Fruit fly (Drosophila melanogaster): ENCODE data around the gene rg.

Gene rg

DNA sequence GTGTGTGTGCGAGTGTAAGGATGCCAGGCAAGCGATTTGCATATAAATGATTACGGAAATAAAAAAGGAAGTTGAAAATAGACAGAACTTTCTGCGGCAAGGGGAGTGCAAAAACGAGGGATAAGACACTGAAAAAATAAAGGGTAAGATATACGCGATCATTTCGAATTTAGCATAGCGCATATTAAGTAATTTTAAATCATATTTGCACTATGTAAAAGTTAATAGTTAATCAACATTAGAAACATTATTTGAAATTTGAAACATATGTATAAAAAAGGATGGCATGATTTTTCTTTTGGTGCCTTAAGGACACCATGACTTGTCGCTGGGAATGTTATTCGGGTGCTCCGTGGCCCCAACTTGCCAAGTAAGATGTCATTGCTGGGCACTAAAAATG, 27.5 kb downstream of the rg start:
- TF ChIP-seq lab (GFP tag; optimal IDR thresholded peaks at IDR 0.05) (peak; percentile 10), tx (GFP tag; optimal IDR thresholded peaks at IDR 0.05) (no peak), ci (GFP tag; IDR thresholded peaks at IDR 0.05) (no peak), CG31365 (tag; optimal IDR thresholded peaks at IDR 0.05) (no peak), CG4820 (GFP tag; optimal IDR thresholded peaks at IDR 0.05) (no peak), grau (tag; optimal IDR thresholded peaks at IDR 0.05) (peak; percentile 3), pfk (GFP tag; optimal IDR thresholded peaks at IDR 0.05) (no peak), CG2678 (tag; optimal IDR thresholded peaks at IDR 0.05) (peak; percentile 18), prd (optimal IDR thresholded peaks at IDR 0.05) (no peak), prd (GFP tag; IDR thresholded peaks at IDR 0.05) (no peak), jing (GFP tag; optimal IDR thresholded peaks at IDR 0.05) (no peak), sens (GFP tag) (peak; percentile 54), CG11504 (tag; optimal IDR thresholded peaks at IDR 0.05) (peak; percentile 26), dysf (GFP tag; IDR thresholded peaks at IDR 0.05) (0 out of 3 replicates have a peak, but pooled peaks have one; percentile 34), zf30C (GFP tag; optimal IDR thresholded peaks at IDR 0.05) (no peak), insv (GFP tag; optimal IDR thresholded peaks at IDR 0.05) (no peak), CG18599 (GFP tag; optimal IDR thresholded peaks at IDR 0.05) (peak; percentile 36), CG3838 (GFP tag; optimal IDR thresholded peaks at IDR 0.05) (no peak), CG33557 (GFP tag; optimal IDR thresholded peaks at IDR 0.05) (no peak), hbn (GFP tag; IDR thresholded peaks at IDR 0.05; ENCODE audit: partially characterized antibody) (no peak), CG1024 (GFP tag; IDR thresholded peaks at IDR 0.05) (no peak), Sin3A (optimal IDR thresholded peaks at IDR 0.05) (no peak), oc (tag; optimal IDR thresholded peaks at IDR 0.05) (no peak), Atf-2 (GFP tag; optimal IDR thresholded peaks at IDR 0.05) (no peak), Hr51 (GFP tag; optimal IDR thresholded peaks at IDR 0.05) (peak in 1 of 2 experiments; percentile 14), gem (tag; optimal IDR thresholded peaks at IDR 0.05) (peak; percentile 15), CG9727 (GFP tag; optimal IDR thresholded peaks at IDR 0.05) (no peak), slp2 (GFP tag; optimal IDR thresholded peaks at IDR 0.05) (no peak), stwl (tag; optimal IDR thresholded peaks at IDR 0.05) (no peak), CG14667 (GFP tag; IDR thresholded peaks at IDR 0.05) (no peak), Doc3 (GFP tag; IDR thresholded peaks at IDR 0.05; ENCODE audit: partially characterized antibody) (no peak), Hmr (GFP tag; optimal IDR thresholded peaks at IDR 0.05) (peak; percentile 21), Med (GFP tag) (peak; percentile 64), Hand (GFP tag; optimal IDR thresholded peaks at IDR 0.05) (no peak), row (GFP tag; IDR thresholded peaks at IDR 0.05) (peak; percentile 33; the same call in 1 of the 3 replicates), sc (optimal IDR thresholded peaks at IDR 0.05) (no peak), sc (GFP tag; optimal IDR thresholded peaks at IDR 0.05) (no peak), CG9932 (GFP tag; IDR thresholded peaks at IDR 0.05) (no peak), sob (GFP tag; IDR thresholded peaks at IDR 0.05) (no peak), CG10431 (GFP tag; optimal IDR thresholded peaks at IDR 0.05) (no peak), CG10462 (GFP tag; optimal IDR thresholded peaks at IDR 0.05) (no peak), gcm2 (GFP tag; optimal IDR thresholded peaks at IDR 0.05) (no peak), fd3F (GFP tag; optimal IDR thresholded peaks at IDR 0.05) (no peak), CG10267 (tag; optimal IDR thresholded peaks at IDR 0.05) (no peak), ase (GFP tag; IDR thresholded peaks at IDR 0.05) (no peak), Fer3 (tag; optimal IDR thresholded peaks at IDR 0.05) (no peak), hb (GFP tag; IDR thresholded peaks at IDR 0.05; ENCODE audit: partially characterized antibody) (no peak), Tbp (GFP tag; optimal IDR thresholded peaks at IDR 0.05) (no peak)

Data from whole organism, embryonic.